Fruit fly (Drosophila melanogaster) whole organism, adult: ENCODE data around the gene Fitm.

Experiments used
- CG11617 ChIP-seq: fragments of 200-800 bp; sonication (Bioruptor generic); optimal IDR thresholded peaks from 2 replicates; lab custom pipeline; 2017; ENCODE audit warnings: mild to moderate bottlenecking, missing biosample characterization, missing genetic modification reagents, missing genetic modification characterization
- CG12768 ChIP-seq: fragments of 200-800 bp; sonication (Bioruptor generic); optimal IDR thresholded peaks from 2 replicates; lab custom pipeline; 2017; ENCODE audit warnings: missing biosample characterization, missing genetic modification characterization, mild to moderate bottlenecking, moderate library complexity, missing genetic modification reagents
- CG1620 ChIP-seq: fragments of 200-800 bp; sonication (Bioruptor generic); optimal IDR thresholded peaks from 2 replicates; lab custom pipeline; 2016; ENCODE audit warnings: missing biosample characterization, missing genetic modification characterization
- CG7045 ChIP-seq: fragments of 200-800 bp; sonication (Bioruptor generic); optimal IDR thresholded peaks from 2 replicates; lab custom pipeline; 2017; ENCODE audit warnings: missing biosample characterization, mild to moderate bottlenecking, missing genetic modification characterization
- bab1 ChIP-seq: fragments of 200-800 bp; sonication (Bioruptor generic); optimal IDR thresholded peaks from 3 replicates; lab custom pipeline; 2019; ENCODE audit warnings: missing biosample characterization, mild to moderate bottlenecking, missing genetic modification characterization, moderate library complexity
- cic ChIP-seq: fragments of 200-800 bp; sonication (Bioruptor generic); optimal IDR thresholded peaks from 2 replicates; lab custom pipeline; 2017; ENCODE audit warnings: missing biosample characterization, mild to moderate bottlenecking, missing genetic modification characterization, moderate library complexity
- cnc ChIP-seq, 2 experiments: fragments of >200 bp; optimal IDR thresholded peaks; 2 replicates each; lab custom pipeline; 2017
- kay ChIP-seq: fragments of 200-800 bp; sonication (Bioruptor generic); peaks from one replicate; lab custom pipeline; 2016; ENCODE audit warnings: missing biosample characterization, missing genetic modification characterization, borderline replicate concordance
- ovo ChIP-seq: fragments of 200-800 bp; sonication (Bioruptor generic); optimal IDR thresholded peaks from 2 replicates; lab custom pipeline; 2016; ENCODE audit warnings: missing biosample characterization, missing genetic modification characterization
- tj ChIP-seq: fragments of 200-800 bp; sonication (Bioruptor generic); optimal IDR thresholded peaks from 3 replicates; lab custom pipeline; 2017; ENCODE audit warnings: missing biosample characterization, mild to moderate bottlenecking, missing genetic modification characterization, moderate library complexity
- toe ChIP-seq: fragments of 200-800 bp; sonication (Bioruptor generic); optimal IDR thresholded peaks from 2 replicates; lab custom pipeline; 2016; ENCODE audit warnings: missing biosample characterization, missing genetic modification characterization

dm6 chr3L:5145814-5146244 lies at the start of gene Fitm, which contains the start of gene AlaRS-m:
- TF ChIP-seq kay (GFP tag; lab: Kevin White, UChicago): no peak
- peak; percentile 21 for TF ChIP-seq bab1 (GFP tag; lab: Kevin White, UChicago)
- no peak for TF ChIP-seq CG1620
- peak; percentile 9 for TF ChIP-seq cic
- no peak for TF ChIP-seq cnc (optimal IDR thresholded peaks at IDR 0.05; lab: Kevin White, UChicago)
- TF ChIP-seq CG7045 (GFP tag; lab: Kevin White, UChicago): no peak
- no peak for TF ChIP-seq CG12768
- TF ChIP-seq CG11617 (GFP tag; lab: Kevin White, UChicago): peak; percentile 22
- TF ChIP-seq ovo (GFP tag; lab: Kevin White, UChicago): no peak
- peak; percentile 24 for TF ChIP-seq tj
- TF ChIP-seq toe (GFP tag; lab: Kevin White, UChicago): no peak
